Fruit fly (Drosophila melanogaster) whole organism, embryonic: ENCODE results near the gene Prp3.

Source experiments
- Ada2b ChIP-seq: fragments of 200-800 bp; sonication (Bioruptor generic); IDR thresholded peaks from 2 replicates; pipeline ENCODE4 v1.3.6; 2022; ENCODE audit warnings: missing biosample characterization, missing genetic modification characterization
- Awh ChIP-seq: fragments of 200-800 bp; sonication (Bioruptor generic); IDR thresholded peaks from 2 replicates; pipeline ENCODE4, ENCODE4 v1.3.6; 2022; ENCODE audit warnings: missing biosample characterization, missing genetic modification characterization
- B-H1 ChIP-seq: fragments of 200-800 bp; sonication (Bioruptor generic); IDR thresholded peaks from 3 replicates; pipeline ENCODE4 v1.3.6; 2022; ENCODE audit warnings: missing biosample characterization, missing genetic modification characterization
- BEAF-32 ChIP-seq: fragments of 200-800 bp; sonication (Bioruptor generic); optimal IDR thresholded peaks from 3 replicates; lab custom pipeline; 2017; ENCODE audit warnings: missing biosample characterization, missing genetic modification characterization, mild to moderate bottlenecking, moderate library complexity, missing genetic modification reagents
- CG11695 ChIP-seq: fragments of 200-800 bp; sonication (Bioruptor generic); IDR thresholded peaks from 3 replicates; pipeline ENCODE4 v1.3.6; 2022; ENCODE audit warnings: missing biosample characterization, missing genetic modification characterization
- CG12659 ChIP-seq: fragments of 200-800 bp; sonication (Bioruptor generic); optimal IDR thresholded peaks from 3 replicates; lab custom pipeline; 2017; ENCODE audit warnings: mild to moderate bottlenecking, missing biosample characterization, missing genetic modification reagents, missing genetic modification characterization
- CG14441 ChIP-seq: fragments of 200-800 bp; sonication (Bioruptor generic); IDR thresholded peaks from 2 replicates; pipeline ENCODE4 v1.3.6; 2022; ENCODE audit warnings: missing biosample characterization, missing genetic modification characterization
- CG14667 ChIP-seq: fragments of 200-800 bp; sonication (Bioruptor generic); IDR thresholded peaks from 2 replicates; pipeline ENCODE4 v1.3.6; 2022; ENCODE audit warnings: missing biosample characterization, missing genetic modification characterization
- CG2120 ChIP-seq: fragments of 200-800 bp; sonication (Bioruptor generic); optimal IDR thresholded peaks from 3 replicates; lab custom pipeline; 2016; ENCODE audit warnings: missing biosample characterization, missing genetic modification characterization
- CG2202 ChIP-seq: fragments of 200-800 bp; sonication (Bioruptor generic); optimal IDR thresholded peaks from 2 replicates; lab custom pipeline; 2018; ENCODE audit warnings: missing biosample characterization, mild to moderate bottlenecking, missing genetic modification characterization
- CG2712 ChIP-seq: fragments of 200-800 bp; optimal IDR thresholded peaks from 3 replicates; lab custom pipeline; 2019; ENCODE audit warnings: missing biosample characterization, mild to moderate bottlenecking, missing genetic modification characterization, moderate library complexity
- CG3281 ChIP-seq: fragments of 200-800 bp; sonication (Bioruptor generic); optimal IDR thresholded peaks from 3 replicates; lab custom pipeline; 2017; ENCODE audit warnings: missing biosample characterization, mild to moderate bottlenecking, missing genetic modification characterization
- CG34376 ChIP-seq: fragments of 200-800 bp; sonication (Bioruptor generic); optimal IDR thresholded peaks from 2 replicates; lab custom pipeline; 2018; ENCODE audit warnings: missing biosample characterization, mild to moderate bottlenecking, missing genetic modification characterization
- CG3847 ChIP-seq: fragments of 200-800 bp; sonication (Bioruptor generic); IDR thresholded peaks from 2 replicates; pipeline ENCODE4 v1.3.6; 2022; ENCODE audit warnings: missing biosample characterization, missing genetic modification characterization
- CG4730 ChIP-seq: fragments of 200-800 bp; sonication (Bioruptor generic); IDR thresholded peaks from 2 replicates; pipeline ENCODE4 v1.3.6; 2022; ENCODE audit warnings: missing biosample characterization, missing genetic modification characterization
- CG5953 ChIP-seq: fragments of 200-800 bp; sonication (Bioruptor generic); IDR thresholded peaks from 2 replicates; pipeline ENCODE4 v1.3.6; 2022; ENCODE audit warnings: missing biosample characterization, missing genetic modification characterization
- CG6813 ChIP-seq: fragments of 200-800 bp; sonication (Bioruptor generic); optimal IDR thresholded peaks from 2 replicates; lab custom pipeline; 2017; ENCODE audit warnings: missing biosample characterization, missing genetic modification characterization, mild to moderate bottlenecking, moderate library complexity, missing genetic modification reagents
- CG8765 ChIP-seq: fragments of 200-800 bp; sonication (Bioruptor generic); IDR thresholded peaks from 2 replicates; pipeline ENCODE4 v1.3.6; 2022; ENCODE audit warnings: missing biosample characterization, missing genetic modification characterization
- CG9797 ChIP-seq: fragments of 200-800 bp; sonication (Bioruptor generic); optimal IDR thresholded peaks from 3 replicates; lab custom pipeline; 2018; ENCODE audit warnings: missing biosample characterization, mild to moderate bottlenecking, missing genetic modification characterization
- CG9932 ChIP-seq: fragments of 200-800 bp; sonication (Bioruptor generic); IDR thresholded peaks from 2 replicates; pipeline ENCODE4 v1.3.6; 2022; ENCODE audit warnings: missing biosample characterization, missing genetic modification characterization
- Dek ChIP-seq: fragments of 200-800 bp; sonication (Bioruptor generic); optimal IDR thresholded peaks from 3 replicates; lab custom pipeline; 2019; ENCODE audit warnings: missing biosample characterization, mild to moderate bottlenecking, missing genetic modification characterization, moderate library complexity
- Drgx ChIP-seq: fragments of 200-800 bp; sonication (Bioruptor generic); IDR thresholded peaks from 2 replicates; pipeline ENCODE4 v1.3.6; 2022; ENCODE audit warnings: missing biosample characterization, missing genetic modification characterization
- E2f2 ChIP-seq: fragments of 200-800 bp; sonication (Bioruptor generic); IDR thresholded peaks from 2 replicates; pipeline ENCODE4 v1.3.6; 2022; ENCODE audit warnings: missing biosample characterization, missing genetic modification characterization
- Ets97D ChIP-seq: fragments of 200-800 bp; sonication (Bioruptor generic); optimal IDR thresholded peaks from 3 replicates; lab custom pipeline; 2016; ENCODE audit warnings: missing biosample characterization, missing genetic modification characterization
- Fer1 ChIP-seq: fragments of 200-800 bp; sonication (Bioruptor generic); optimal IDR thresholded peaks from 2 replicates; lab custom pipeline; 2017; ENCODE audit warnings: missing biosample characterization, mild to moderate bottlenecking, missing genetic modification characterization
- HHEX ChIP-seq: fragments of 200-800 bp; sonication (Bioruptor generic); optimal IDR thresholded peaks from 3 replicates; lab custom pipeline; 2017; ENCODE audit warnings: missing biosample characterization, mild to moderate bottlenecking, missing genetic modification characterization, missing genetic modification reagents
- HLHmδ ChIP-seq: fragments of 200-800 bp; sonication (Bioruptor generic); optimal IDR thresholded peaks from 2 replicates; lab custom pipeline; 2018; ENCODE audit warnings: missing biosample characterization, mild to moderate bottlenecking, missing genetic modification characterization, moderate library complexity
- Hmr ChIP-seq: fragments of 200-800 bp; sonication (Bioruptor generic); optimal IDR thresholded peaks from 3 replicates; lab custom pipeline; 2017; ENCODE audit warnings: mild to moderate bottlenecking, missing biosample characterization, missing genetic modification reagents, missing genetic modification characterization
- PHDP ChIP-seq: fragments of 200-800 bp; sonication (Bioruptor generic); optimal IDR thresholded peaks from 3 replicates; lab custom pipeline; 2018; ENCODE audit warnings: missing biosample characterization, mild to moderate bottlenecking, missing genetic modification characterization, moderate library complexity
- Sin3A ChIP-seq: fragments of >200 bp; optimal IDR thresholded peaks from 2 replicates; lab custom pipeline; 2018
- Taf1 ChIP-seq: fragments of 200-800 bp; sonication (Bioruptor generic); IDR thresholded peaks from 2 replicates; pipeline ENCODE4 v1.3.6; 2022; ENCODE audit warnings: missing biosample characterization, missing genetic modification characterization
- Tbp ChIP-seq: fragments of >200 bp; optimal IDR thresholded peaks from 2 replicates; lab custom pipeline; 2018; ENCODE audit warnings: missing biosample characterization, missing genetic modification characterization
- ab ChIP-seq: fragments of 200-800 bp; sonication (Bioruptor generic); optimal IDR thresholded peaks from 2 replicates; lab custom pipeline; 2016; ENCODE audit warnings: missing biosample characterization, missing genetic modification characterization
- bowl ChIP-seq: fragments of 200-800 bp; sonication (Bioruptor generic); IDR thresholded peaks from 2 replicates; pipeline ENCODE4 v1.3.6; 2022; ENCODE audit warnings: missing biosample characterization, missing genetic modification characterization
- cas ChIP-seq: fragments of 200-800 bp; sonication (Bioruptor generic); IDR thresholded peaks from 2 replicates; pipeline ENCODE4 v1.3.6; 2022; ENCODE audit warnings: missing biosample characterization, missing genetic modification characterization
- chif ChIP-seq, 2 experiments: fragments of 200-800 bp; sonication (Bioruptor generic); optimal IDR thresholded peaks; 3 replicates each; lab custom pipeline; 2016; ENCODE audit warnings: missing biosample characterization in 2 of 2, missing genetic modification characterization in 2 of 2
- cwo ChIP-seq: fragments of 200-800 bp; sonication (Bioruptor generic); optimal IDR thresholded peaks from 3 replicates; lab custom pipeline; 2017; ENCODE audit warnings: missing biosample characterization, missing genetic modification characterization, mild to moderate bottlenecking, moderate library complexity, missing genetic modification reagents
- da ChIP-seq: fragments of 200-800 bp; sonication (Bioruptor generic); optimal IDR thresholded peaks from 2 replicates; lab custom pipeline; 2016; ENCODE audit warnings: missing biosample characterization, missing genetic modification characterization
- fru ChIP-seq: fragments of >200 bp; optimal IDR thresholded peaks from 2 replicates; lab custom pipeline; 2017
- fu2 ChIP-seq: fragments of 200-800 bp; sonication (Bioruptor generic); optimal IDR thresholded peaks from 2 replicates; lab custom pipeline; 2016; ENCODE audit warnings: missing biosample characterization, missing genetic modification characterization
- grau ChIP-seq: fragments of 200-800 bp; optimal IDR thresholded peaks from 3 replicates; lab custom pipeline; 2019; ENCODE audit warnings: missing biosample characterization, mild to moderate bottlenecking, missing genetic modification characterization, moderate library complexity
- hkb ChIP-seq, 2 experiments: fragments of 200-800 bp in 1 of 2; fragments of >200 bp in 1 of 2; sonication (Bioruptor generic) in 1 of 2; IDR thresholded peaks in 1 of 2; optimal IDR thresholded peaks in 1 of 2; 2 replicates each; pipeline versions ENCODE4 v1.3.6 to Lab custom; 2017 to 2022; ENCODE audit warnings: missing biosample characterization in 1 of 2, missing genetic modification characterization in 1 of 2
- nom ChIP-seq: fragments of 200-800 bp; sonication (Bioruptor generic); optimal IDR thresholded peaks from 2 replicates; lab custom pipeline; 2017; ENCODE audit warnings: missing biosample characterization, missing genetic modification characterization, mild to moderate bottlenecking, moderate library complexity, missing genetic modification reagents
- onecut ChIP-seq: fragments of 200-800 bp; sonication (Bioruptor generic); IDR thresholded peaks from 2 replicates; pipeline ENCODE4 v1.3.6; 2022; ENCODE audit warnings: missing biosample characterization, missing genetic modification characterization
- otp ChIP-seq: fragments of 200-800 bp; sonication (Bioruptor generic); IDR thresholded peaks from 3 replicates; pipeline ENCODE4, ENCODE4 v1.3.6; 2022; ENCODE audit warnings: missing biosample characterization, missing genetic modification characterization
- pb ChIP-seq: fragments of 200-800 bp; sonication (Bioruptor generic); optimal IDR thresholded peaks from 3 replicates; lab custom pipeline; 2016; ENCODE audit warnings: missing biosample characterization, missing genetic modification characterization
- pfk ChIP-seq: fragments of 200-800 bp; sonication (Bioruptor generic); optimal IDR thresholded peaks from 2 replicates; lab custom pipeline; 2018; ENCODE audit warnings: missing biosample characterization, mild to moderate bottlenecking, missing genetic modification characterization, moderate library complexity
- sim ChIP-seq: fragments of 200-800 bp; sonication (Bioruptor generic); IDR thresholded peaks from 2 replicates; pipeline ENCODE4 v1.3.6; 2022; ENCODE audit warnings: missing biosample characterization, missing genetic modification characterization
- vvl ChIP-seq: fragments of 200-800 bp; sonication (Bioruptor generic); IDR thresholded peaks from 2 replicates; pipeline ENCODE4 v1.3.6; 2022; ENCODE audit warnings: missing biosample characterization, missing genetic modification characterization
- zfh2 ChIP-seq: fragments of 200-800 bp; sonication (Bioruptor generic); optimal IDR thresholded peaks from 2 replicates; lab custom pipeline; 2016; ENCODE audit warnings: missing biosample characterization, missing genetic modification characterization

The Prp3 gene

DNA sequence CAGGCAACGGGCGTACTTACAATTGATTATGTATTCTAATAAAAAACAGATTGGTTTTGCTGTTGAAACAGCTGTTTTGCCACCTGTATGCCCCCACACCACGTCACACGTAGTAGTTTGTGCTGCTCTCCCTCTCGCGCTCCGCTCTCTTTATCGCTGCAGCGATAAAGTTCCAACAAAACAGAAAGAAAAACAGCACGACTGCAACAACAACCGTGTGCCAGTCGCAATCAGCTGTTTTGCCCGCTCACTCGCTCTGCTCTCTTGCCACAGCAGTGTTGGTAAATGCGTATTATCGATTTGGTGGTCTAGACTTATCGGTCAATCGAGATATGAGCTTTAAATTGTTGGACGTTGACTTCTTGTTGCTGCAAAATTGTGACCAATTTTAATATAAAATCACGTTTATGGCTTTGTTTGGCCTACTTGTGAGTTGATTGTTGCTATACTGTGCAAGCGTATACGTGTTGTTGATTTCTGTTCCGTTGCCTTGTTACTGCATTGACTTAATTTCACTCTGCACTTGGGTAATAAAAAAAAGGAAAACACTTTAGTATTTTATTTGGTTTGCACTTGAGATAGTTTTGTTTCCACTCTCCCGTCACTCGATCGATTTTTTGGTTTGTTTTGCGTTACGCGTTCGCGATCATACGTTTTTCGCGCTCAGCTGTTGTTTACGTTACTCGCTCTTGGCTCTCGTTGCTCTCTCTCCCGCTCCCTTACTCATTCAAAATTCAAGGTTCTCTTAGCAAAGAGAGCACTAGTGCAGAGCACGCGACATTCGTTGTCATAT lies 13.0 kb upstream of the Prp3 start (continued):
- TF ChIP-seq CG3281 = peak; percentile 26
- TF ChIP-seq onecut = peak; percentile 72
- TF ChIP-seq cwo (GFP tag; lab: Kevin White, UChicago) = peak; percentile 22
- peak; percentile 51 for TF ChIP-seq HLHmδ (GFP tag; lab: Kevin White, UChicago)
- TF ChIP-seq PHDP (tag; lab: Kevin White, UChicago) = no peak
- no peak for TF ChIP-seq CG14441 (GFP tag; lab: Robert Waterston, UW)
- no peak for TF ChIP-seq Ada2b (GFP tag; lab: Robert Waterston, UW)
- no peak for TF ChIP-seq CG9797 (GFP tag; lab: Kevin White, UChicago)
- no peak for TF ChIP-seq B-H1 (GFP tag; lab: Robert Waterston, UW)
- TF ChIP-seq CG11695 (GFP tag; lab: Robert Waterston, UW) = peak; percentile 33; the same call in 1 of the 3 replicates
- no peak for TF ChIP-seq CG4730
- TF ChIP-seq zfh2 (GFP tag; lab: Kevin White, UChicago) = peak; percentile 3
- TF ChIP-seq Awh (GFP tag; lab: Robert Waterston, UW) = no peak
- no peak for TF ChIP-seq Tbp (GFP tag; lab: Kevin White, UChicago)
- peak; percentile 26 for TF ChIP-seq nom (GFP tag; lab: Kevin White, UChicago)
- no peak for TF ChIP-seq pb (GFP tag; lab: Kevin White, UChicago)
- TF ChIP-seq CG5953 (GFP tag; lab: Robert Waterston, UW) = no peak
- TF ChIP-seq CG12659 (GFP tag; lab: Kevin White, UChicago) = peak; percentile 70
- TF ChIP-seq bowl (GFP tag; lab: Robert Waterston, UW) = no peak
- TF ChIP-seq CG3847 (GFP tag; lab: Robert Waterston, UW) = peak; percentile 17; the same call in 1 of the 2 replicates
- peak; percentile 54 for TF ChIP-seq fru
- peak; percentile 30 for TF ChIP-seq Fer1 (GFP tag; lab: Kevin White, UChicago)
- no peak for TF ChIP-seq CG6813 (GFP tag; lab: Kevin White, UChicago)
- TF ChIP-seq vvl (GFP tag; lab: Robert Waterston, UW) = 0 out of 2 replicates have a peak, but pooled peaks have one; percentile 12
- TF ChIP-seq CG2202 (tag; lab: Kevin White, UChicago) = no peak
- no peak; the same call in 1 of the 2 replicates for TF ChIP-seq Drgx (GFP tag; lab: Robert Waterston, UW)
- no peak for TF ChIP-seq hkb (optimal IDR thresholded peaks at IDR 0.05; lab: Kevin White, UChicago)
- no peak for TF ChIP-seq hkb (GFP tag; IDR thresholded peaks at IDR 0.05; lab: Robert Waterston, UW)
- no peak for TF ChIP-seq CG8765 (GFP tag; lab: Robert Waterston, UW)
- no peak for TF ChIP-seq otp (GFP tag; lab: Robert Waterston, UW)
- peak; percentile 24 for TF ChIP-seq grau (tag; lab: Kevin White, UChicago)
- peak; percentile 35 for TF ChIP-seq CG9932 (GFP tag; lab: Robert Waterston, UW)
- TF ChIP-seq CG2120 (GFP tag; lab: Kevin White, UChicago) = peak; percentile 36
- TF ChIP-seq Taf1 (GFP tag; lab: Robert Waterston, UW) = no peak
- TF ChIP-seq cas (GFP tag; lab: Robert Waterston, UW) = no peak
- TF ChIP-seq ab = no peak
- TF ChIP-seq CG2712 (tag; lab: Kevin White, UChicago) = no peak
- no peak for TF ChIP-seq da (GFP tag; lab: Kevin White, UChicago)
- no peak for TF ChIP-seq sim (GFP tag; lab: Robert Waterston, UW)
- TF ChIP-seq Dek (tag; lab: Kevin White, UChicago) = no peak
- TF ChIP-seq BEAF-32 (GFP tag; lab: Kevin White, UChicago) = peak; percentile 48
- TF ChIP-seq pfk (GFP tag; lab: Kevin White, UChicago) = no peak
- TF ChIP-seq Sin3A = peak; percentile 27
- TF ChIP-seq CG34376 (GFP tag; lab: Kevin White, UChicago) = no peak
- peak; percentile 15 for TF ChIP-seq fu2 (GFP tag; lab: Kevin White, UChicago)
- TF ChIP-seq chif (GFP tag; optimal IDR thresholded peaks at IDR 0.05; lab: Kevin White, UChicago) = peak in 1 of 2 experiments; percentile 6
- no peak for TF ChIP-seq HHEX
- no peak for TF ChIP-seq CG14667
- peak; percentile 55 for TF ChIP-seq Hmr (GFP tag; lab: Kevin White, UChicago)
- TF ChIP-seq Ets97D (GFP tag; lab: Kevin White, UChicago) = peak; percentile 16
- no peak; the same call in 1 of the 2 replicates for TF ChIP-seq E2f2 (GFP tag; lab: Robert Waterston, UW)
